Fruit fly (Drosophila melanogaster): ENCODE data around the gene CG9717.

CG9717 gene

DNA sequence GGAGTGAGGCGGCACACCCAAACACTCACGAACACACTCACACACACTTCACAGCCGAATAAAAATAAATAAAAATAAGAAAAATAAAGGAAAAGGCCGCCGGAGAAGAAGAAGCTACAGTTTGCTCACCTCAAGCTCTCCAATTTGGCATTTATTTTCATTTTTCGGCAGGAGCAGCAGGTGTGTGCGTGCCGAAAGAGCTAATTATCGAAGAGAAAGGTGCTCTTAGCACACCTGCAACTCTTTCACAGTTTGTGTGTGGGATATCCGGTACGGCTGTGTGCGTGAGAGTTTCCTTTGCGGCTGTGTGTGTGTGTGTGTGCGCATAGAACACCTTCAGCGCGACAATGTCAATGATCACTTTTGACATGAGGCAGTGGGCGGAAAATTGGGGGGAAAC is 42.1 kb downstream of the CG9717 start:
- no peak for TF ChIP-seq Crg-1 (GFP tag; optimal IDR thresholded peaks at IDR 0.05)
- no peak for TF ChIP-seq cic (GFP tag; optimal IDR thresholded peaks at IDR 0.05)
- no peak for TF ChIP-seq bab1 (GFP tag; optimal IDR thresholded peaks at IDR 0.05)
- TF ChIP-seq Clk (GFP tag; optimal IDR thresholded peaks at IDR 0.05) = no peak
- no peak for TF ChIP-seq ovo (GFP tag; optimal IDR thresholded peaks at IDR 0.05)
- TF ChIP-seq CG14711 (tag; optimal IDR thresholded peaks at IDR 0.05) = no peak
- no peak for TF ChIP-seq CG7101 (tag; optimal IDR thresholded peaks at IDR 0.05)
- TF ChIP-seq tj (GFP tag; optimal IDR thresholded peaks at IDR 0.05) = no peak
- TF ChIP-seq Hr96 (GFP tag; optimal IDR thresholded peaks at IDR 0.05) = no peak
- no peak for TF ChIP-seq cnc (optimal IDR thresholded peaks at IDR 0.05)
- TF ChIP-seq pad (GFP tag; optimal IDR thresholded peaks at IDR 0.05) = no peak
- no peak for TF ChIP-seq toe (GFP tag; optimal IDR thresholded peaks at IDR 0.05)
- TF ChIP-seq kay (GFP tag; ENCODE audit: borderline replicate concordance) = no peak
- no peak for TF ChIP-seq CG1620 (GFP tag; optimal IDR thresholded peaks at IDR 0.05)

DNA sequence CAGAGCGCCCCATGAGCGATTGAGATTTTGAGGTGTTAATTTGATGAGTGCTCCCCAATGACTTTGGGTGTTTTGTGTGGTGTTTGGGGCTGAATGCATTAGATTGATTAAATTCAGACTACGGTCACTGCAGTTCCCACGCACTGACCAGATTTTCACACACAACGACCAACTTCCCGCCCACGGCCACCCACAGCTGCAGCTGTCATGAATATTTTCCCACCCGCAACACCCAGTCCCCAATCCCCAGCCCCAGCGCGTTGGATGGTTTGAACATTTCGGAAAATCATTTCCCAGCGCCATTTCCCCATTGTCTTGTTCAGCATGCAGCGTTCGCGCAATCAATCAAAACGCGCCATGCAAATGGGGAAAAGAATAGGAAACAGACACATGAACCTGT is 45.6 kb downstream of the CG9717 start:
- no peak for TF ChIP-seq CG7101 (tag; optimal IDR thresholded peaks at IDR 0.05)
- TF ChIP-seq CG14711 (tag; optimal IDR thresholded peaks at IDR 0.05) = no peak
- no peak for TF ChIP-seq cnc (optimal IDR thresholded peaks at IDR 0.05)
- TF ChIP-seq tj (GFP tag; optimal IDR thresholded peaks at IDR 0.05) = no peak
- TF ChIP-seq CG7045 (GFP tag; optimal IDR thresholded peaks at IDR 0.05) = no peak
- TF ChIP-seq Mnt (GFP tag; optimal IDR thresholded peaks at IDR 0.05) = no peak
- no peak for TF ChIP-seq CG33017 (tag; optimal IDR thresholded peaks at IDR 0.05)
- TF ChIP-seq CG12768 (GFP tag; optimal IDR thresholded peaks at IDR 0.05) = no peak
- no peak for TF ChIP-seq CG1620 (GFP tag; optimal IDR thresholded peaks at IDR 0.05)
- TF ChIP-seq toe (GFP tag; optimal IDR thresholded peaks at IDR 0.05) = no peak
- no peak for TF ChIP-seq kay (GFP tag; ENCODE audit: borderline replicate concordance)

DNA sequence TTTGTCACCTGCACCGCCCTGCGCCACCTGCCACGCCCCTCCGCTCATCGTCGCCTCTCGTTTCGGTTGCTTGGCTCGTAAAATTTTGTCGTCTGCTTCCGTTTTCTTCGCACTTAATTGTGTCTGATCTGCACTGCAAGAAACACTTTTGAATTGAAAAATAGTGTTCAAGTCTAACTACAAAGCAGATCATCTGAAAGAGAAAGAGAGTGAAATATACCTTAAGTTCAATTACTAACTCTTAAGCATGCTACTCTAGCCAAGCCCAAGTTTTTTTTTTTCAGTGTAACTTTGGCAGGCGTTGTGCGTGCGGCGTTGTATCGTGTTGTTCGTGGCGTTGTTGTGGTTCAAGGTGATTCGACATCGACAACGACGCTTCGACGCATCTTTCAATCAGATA is 46.9 kb downstream of the CG9717 start:
- no peak for TF ChIP-seq pad (GFP tag; optimal IDR thresholded peaks at IDR 0.05)
- no peak for TF ChIP-seq Clk (GFP tag; optimal IDR thresholded peaks at IDR 0.05)
- no peak for TF ChIP-seq bab1 (GFP tag; optimal IDR thresholded peaks at IDR 0.05)
- no peak for TF ChIP-seq Crg-1 (GFP tag; optimal IDR thresholded peaks at IDR 0.05)
- no peak for TF ChIP-seq cnc (optimal IDR thresholded peaks at IDR 0.05)
- TF ChIP-seq toe (GFP tag; optimal IDR thresholded peaks at IDR 0.05) = peak; percentile 37
- TF ChIP-seq CG7101 (tag; optimal IDR thresholded peaks at IDR 0.05) = peak; percentile 24
- peak; percentile 38 for TF ChIP-seq CG12768 (GFP tag; optimal IDR thresholded peaks at IDR 0.05)
- no peak for TF ChIP-seq ovo (GFP tag; optimal IDR thresholded peaks at IDR 0.05)
- no peak for TF ChIP-seq CG1620 (GFP tag; optimal IDR thresholded peaks at IDR 0.05)
- no peak for TF ChIP-seq Mnt (GFP tag; optimal IDR thresholded peaks at IDR 0.05)
- no peak for TF ChIP-seq tj (GFP tag; optimal IDR thresholded peaks at IDR 0.05)
- TF ChIP-seq cic (GFP tag; optimal IDR thresholded peaks at IDR 0.05) = no peak
- no peak for TF ChIP-seq CG11617 (GFP tag; optimal IDR thresholded peaks at IDR 0.05)
- peak; percentile 20 for TF ChIP-seq CG33017 (tag; optimal IDR thresholded peaks at IDR 0.05)
- peak; percentile 38 for TF ChIP-seq CG5204 (GFP tag; optimal IDR thresholded peaks at IDR 0.05)
- TF ChIP-seq CG7045 (GFP tag; optimal IDR thresholded peaks at IDR 0.05) = peak; percentile 62
- TF ChIP-seq Hr96 (GFP tag; optimal IDR thresholded peaks at IDR 0.05) = peak; percentile 44
- TF ChIP-seq CG14711 (tag; optimal IDR thresholded peaks at IDR 0.05) = peak; percentile 44
- TF ChIP-seq kay (GFP tag; ENCODE audit: borderline replicate concordance) = no peak

DNA sequence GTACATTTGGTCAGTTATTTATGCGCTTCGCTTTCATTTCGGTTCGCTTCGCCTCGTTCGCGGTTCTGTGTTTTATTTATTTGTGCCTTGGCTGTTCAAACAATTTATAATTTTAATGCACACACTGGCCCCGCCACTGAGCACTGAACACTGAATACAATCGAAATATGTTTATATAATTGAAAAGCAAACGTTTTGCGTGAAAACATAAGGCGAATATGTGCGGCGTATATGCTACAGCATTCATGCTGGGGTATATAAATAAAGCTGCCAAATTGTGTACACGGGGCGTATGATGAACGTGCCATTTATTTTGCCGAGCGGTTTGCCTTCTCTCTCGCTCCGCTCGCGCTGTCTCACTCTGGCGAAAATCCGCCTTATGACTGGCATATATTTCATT is 50.2 kb downstream of the CG9717 start:
- no peak for TF ChIP-seq CG12768 (GFP tag; optimal IDR thresholded peaks at IDR 0.05)
- TF ChIP-seq bab1 (GFP tag; optimal IDR thresholded peaks at IDR 0.05) = no peak
- no peak for TF ChIP-seq toe (GFP tag; optimal IDR thresholded peaks at IDR 0.05)
- TF ChIP-seq ovo (GFP tag; optimal IDR thresholded peaks at IDR 0.05) = no peak

DNA sequence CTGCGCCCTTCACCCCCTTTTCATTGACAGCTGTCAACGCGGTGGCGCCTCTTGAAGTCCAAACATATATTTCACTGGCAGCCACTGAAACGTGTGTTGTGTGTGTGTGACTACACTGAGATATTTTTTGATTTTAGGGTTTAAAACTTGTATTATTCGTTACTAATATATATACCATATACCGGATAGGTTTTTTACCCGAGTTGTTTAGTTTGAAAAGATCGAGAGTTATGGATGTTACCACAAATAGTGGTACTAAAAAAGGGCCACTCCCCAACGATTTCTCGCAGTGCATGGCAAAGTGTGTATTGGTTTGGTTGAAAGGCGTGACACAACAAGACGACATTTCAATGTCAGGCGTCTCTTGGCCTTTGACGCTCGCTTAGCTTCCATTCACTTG is 50.7 kb downstream of the CG9717 start:
- TF ChIP-seq CG7045 (GFP tag; optimal IDR thresholded peaks at IDR 0.05) = no peak
- no peak for TF ChIP-seq Mnt (GFP tag; optimal IDR thresholded peaks at IDR 0.05)
- no peak for TF ChIP-seq tj (GFP tag; optimal IDR thresholded peaks at IDR 0.05)
- TF ChIP-seq ovo (GFP tag; optimal IDR thresholded peaks at IDR 0.05) = no peak
- TF ChIP-seq toe (GFP tag; optimal IDR thresholded peaks at IDR 0.05) = no peak
- TF ChIP-seq Clk (GFP tag; optimal IDR thresholded peaks at IDR 0.05) = no peak

DNA sequence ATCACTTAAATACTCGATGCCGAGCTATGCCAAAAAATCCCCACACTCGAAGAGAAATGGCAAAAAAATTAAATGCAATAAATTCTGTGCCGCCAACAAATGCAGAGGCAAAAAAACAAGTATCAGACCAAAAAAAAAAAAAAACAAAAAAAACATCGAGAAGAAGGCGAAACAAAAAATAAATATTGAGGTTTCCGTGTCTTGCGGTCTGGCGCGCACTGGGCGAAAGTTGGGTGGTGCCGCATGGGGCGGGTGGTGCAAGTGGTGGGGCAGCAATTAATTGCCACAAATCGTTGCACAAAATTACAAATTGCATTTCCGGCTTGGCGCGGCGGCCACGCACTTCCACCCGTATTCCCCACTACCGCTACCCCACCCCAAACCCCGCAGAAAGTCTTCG is 52.7 kb downstream of the CG9717 start:
- TF ChIP-seq Hr96 (GFP tag; optimal IDR thresholded peaks at IDR 0.05) (no peak), cic (GFP tag; optimal IDR thresholded peaks at IDR 0.05) (no peak), CG7101 (tag; optimal IDR thresholded peaks at IDR 0.05) (no peak), CG33017 (tag; optimal IDR thresholded peaks at IDR 0.05) (no peak), CG5204 (GFP tag; optimal IDR thresholded peaks at IDR 0.05) (no peak), CG14711 (tag; optimal IDR thresholded peaks at IDR 0.05) (no peak)

Data from whole organism, adult.